Worm (Caenorhabditis elegans) whole organism, early embryonic: ENCODE results near the gene par-4.

ENCODE experiments used
- B0310.2 ChIP-seq: sonication (generic microtip); optimal IDR thresholded peaks from 2 replicates; lab custom pipeline; 2016; ENCODE audit warnings: mild to moderate bottlenecking, missing genetic modification characterization, missing compliant biosample characterization
- F13C5.2 ChIP-seq: sonication (generic microtip); optimal IDR thresholded peaks from 2 replicates; lab custom pipeline; 2017; ENCODE audit warnings: mild to moderate bottlenecking, missing genetic modification characterization, inconsistent platforms, missing compliant biosample characterization
- aly-1 ChIP-seq: sonication (generic microtip); optimal IDR thresholded peaks from 2 replicates; lab custom pipeline; 2016; ENCODE audit warnings: missing genetic modification characterization, missing compliant biosample characterization
- ama-1 ChIP-seq: fragments of 150-350 bp; optimal IDR thresholded peaks from 2 replicates; lab custom pipeline; 2014
- ceh-36 ChIP-seq: sonication (generic microtip); optimal IDR thresholded peaks from 2 replicates; lab custom pipeline; 2016; ENCODE audit warnings: missing genetic modification characterization, inconsistent platforms, missing compliant biosample characterization
- hmbx-1 ChIP-seq: sonication (generic microtip); optimal IDR thresholded peaks from 2 replicates; lab custom pipeline; 2016; ENCODE audit warnings: mild to moderate bottlenecking, missing genetic modification characterization, missing compliant biosample characterization
- hnd-1 ChIP-seq: sonication (generic microtip); optimal IDR thresholded peaks from 2 replicates; lab custom pipeline; 2016; ENCODE audit warnings: missing genetic modification characterization, missing compliant biosample characterization
- tra-4 ChIP-seq: sonication (generic microtip); optimal IDR thresholded peaks from 2 replicates; lab custom pipeline; 2017; ENCODE audit warnings: missing genetic modification characterization, missing compliant biosample characterization

ce11 chrV:18085150-18085833 is 13.2 kb upstream of the par-4 start, which contains the start of gene fbxa-106:
- TF ChIP-seq aly-1 (tag; lab: Kevin White, UChicago) (no peak), ama-1 (no peak), B0310.2 (tag; lab: Kevin White, UChicago) (no peak), ceh-36 (tag; lab: Kevin White, UChicago) (no peak), tra-4 (tag; lab: Kevin White, UChicago) (no peak), hmbx-1 (tag; lab: Kevin White, UChicago) (no peak), F13C5.2 (tag; lab: Kevin White, UChicago) (no peak), hnd-1 (tag; lab: Kevin White, UChicago) (no peak)
